Fruit fly (Drosophila melanogaster) whole organism, prepupa: ENCODE results near the gene wapl.

ENCODE experiments used
- CG10669 ChIP-seq: fragments of 200-800 bp; sonication (Bioruptor generic); optimal IDR thresholded peaks from 3 replicates; lab custom pipeline; 2018; ENCODE audit warnings: missing biosample characterization, mild to moderate bottlenecking, missing genetic modification characterization, moderate library complexity
- CG11294 ChIP-seq: fragments of 200-800 bp; sonication (Bioruptor generic); IDR thresholded peaks from 2 replicates; pipeline ENCODE4 v1.3.6; 2022; ENCODE audit warnings: missing biosample characterization, missing genetic modification characterization
- CG11762 ChIP-seq: fragments of 200-800 bp; sonication (Bioruptor generic); optimal IDR thresholded peaks from 3 replicates; lab custom pipeline; 2016; ENCODE audit warnings: missing biosample characterization, missing genetic modification characterization; ENCODE audit not compliant: insufficient read depth
- CG11902 ChIP-seq: fragments of 200-800 bp; sonication (Bioruptor generic); optimal IDR thresholded peaks from 3 replicates; lab custom pipeline; 2016; ENCODE audit warnings: missing biosample characterization, missing genetic modification characterization
- CG15336 ChIP-seq: fragments of 200-800 bp; sonication (Bioruptor generic); IDR thresholded peaks from 2 replicates; pipeline ENCODE4 v1.3.6; 2022; ENCODE audit warnings: missing biosample characterization, missing genetic modification characterization
- CG1621 ChIP-seq: fragments of 200-800 bp; sonication (Bioruptor generic); optimal IDR thresholded peaks from 3 replicates; lab custom pipeline; 2018; ENCODE audit warnings: missing biosample characterization, mild to moderate bottlenecking, missing genetic modification characterization
- CG16779 ChIP-seq: fragments of 200-800 bp; sonication (Bioruptor generic); optimal IDR thresholded peaks from 3 replicates; lab custom pipeline; 2017; ENCODE audit warnings: missing biosample characterization, mild to moderate bottlenecking, missing genetic modification characterization
- CG3032 ChIP-seq: fragments of 200-800 bp; optimal IDR thresholded peaks from 2 replicates; lab custom pipeline; 2019; ENCODE audit warnings: missing biosample characterization, mild to moderate bottlenecking, missing genetic modification characterization, moderate library complexity
- CG31627 ChIP-seq: fragments of 200-800 bp; sonication (Bioruptor generic); optimal IDR thresholded peaks from 3 replicates; lab custom pipeline; 2016; ENCODE audit warnings: missing biosample characterization, missing genetic modification characterization
- CG32006 ChIP-seq: fragments of 200-800 bp; sonication (Bioruptor generic); optimal IDR thresholded peaks from 3 replicates; lab custom pipeline; 2017; ENCODE audit warnings: missing biosample characterization, mild to moderate bottlenecking, missing genetic modification characterization
- CG34406 ChIP-seq: fragments of 200-800 bp; sonication (Bioruptor generic); optimal IDR thresholded peaks from 3 replicates; lab custom pipeline; 2016; ENCODE audit warnings: missing biosample characterization, missing genetic modification characterization
- CG3919 ChIP-seq: fragments of 200-800 bp; sonication (Bioruptor generic); optimal IDR thresholded peaks from 3 replicates; lab custom pipeline; 2016; ENCODE audit warnings: missing biosample characterization, missing genetic modification characterization
- CG4318 ChIP-seq: fragments of 200-800 bp; sonication (Bioruptor generic); optimal IDR thresholded peaks from 3 replicates; lab custom pipeline; 2017; ENCODE audit warnings: missing biosample characterization, mild to moderate bottlenecking, missing genetic modification characterization
- CG6792 ChIP-seq: fragments of 200-800 bp; sonication (Bioruptor generic); optimal IDR thresholded peaks from 3 replicates; lab custom pipeline; 2016; ENCODE audit warnings: missing biosample characterization, missing genetic modification characterization
- CG6854 ChIP-seq: fragments of 200-800 bp; sonication (Bioruptor generic); optimal IDR thresholded peaks from 2 replicates; lab custom pipeline; 2017; ENCODE audit warnings: missing biosample characterization, mild to moderate bottlenecking, missing genetic modification characterization
- CG7368 ChIP-seq: fragments of 200-800 bp; sonication (Bioruptor generic); optimal IDR thresholded peaks from 3 replicates; lab custom pipeline; 2016; ENCODE audit warnings: missing biosample characterization, missing genetic modification characterization
- CG8632 ChIP-seq: fragments of 200-800 bp; sonication (Bioruptor generic); optimal IDR thresholded peaks from 3 replicates; lab custom pipeline; 2016; ENCODE audit warnings: missing biosample characterization, missing genetic modification characterization
- CG9139 ChIP-seq: fragments of 200-800 bp; sonication (Bioruptor generic); optimal IDR thresholded peaks from 3 replicates; lab custom pipeline; 2017; ENCODE audit warnings: missing biosample characterization, mild to moderate bottlenecking, missing genetic modification characterization
- Eip75B ChIP-seq: fragments of 200-800 bp; sonication (Bioruptor generic); optimal IDR thresholded peaks from 3 replicates; lab custom pipeline; 2016; ENCODE audit warnings: missing biosample characterization, missing genetic modification characterization
- Eip78C ChIP-seq: fragments of 200-800 bp; sonication (Bioruptor generic); peaks from one replicate; lab custom pipeline; 2016; ENCODE audit warnings: missing biosample characterization, missing genetic modification characterization
- Ets21C ChIP-seq: fragments of 200-800 bp; sonication (Bioruptor generic); optimal IDR thresholded peaks from 3 replicates; lab custom pipeline; 2016; ENCODE audit warnings: missing biosample characterization, missing genetic modification characterization
- Ets96B ChIP-seq: fragments of 200-800 bp; optimal IDR thresholded peaks from 2 replicates; lab custom pipeline; 2019; ENCODE audit warnings: missing biosample characterization, mild to moderate bottlenecking, missing genetic modification characterization, moderate library complexity
- Gug ChIP-seq: fragments of 200-800 bp; sonication (Bioruptor generic); IDR thresholded peaks from 2 replicates; pipeline ENCODE4 v1.3.6; 2022; ENCODE audit warnings: missing biosample characterization, missing genetic modification characterization
- Hr39 ChIP-seq: fragments of 200-800 bp; sonication (Bioruptor generic); optimal IDR thresholded peaks from 2 replicates; lab custom pipeline; 2016; ENCODE audit warnings: missing biosample characterization, missing genetic modification characterization
- Met ChIP-seq: fragments of 200-800 bp; sonication (Bioruptor generic); optimal IDR thresholded peaks from 3 replicates; lab custom pipeline; 2016; ENCODE audit warnings: missing biosample characterization, missing genetic modification characterization
- OdsH ChIP-seq: fragments of 200-800 bp; sonication (Bioruptor generic); optimal IDR thresholded peaks from 3 replicates; lab custom pipeline; 2016; ENCODE audit warnings: missing biosample characterization, missing genetic modification characterization
- Smox ChIP-seq: fragments of 200-800 bp; sonication (Bioruptor generic); optimal IDR thresholded peaks from 3 replicates; lab custom pipeline; 2016; ENCODE audit warnings: missing biosample characterization, missing genetic modification characterization
- Sox15 ChIP-seq: fragments of 200-800 bp; sonication (Bioruptor generic); optimal IDR thresholded peaks from 3 replicates; lab custom pipeline; 2016; ENCODE audit warnings: missing biosample characterization, missing genetic modification characterization
- achi ChIP-seq: fragments of 200-800 bp; sonication (Bioruptor generic); optimal IDR thresholded peaks from 3 replicates; lab custom pipeline; 2016; ENCODE audit warnings: missing biosample characterization, missing genetic modification characterization
- acj6 ChIP-seq: fragments of 200-800 bp; sonication (Bioruptor generic); optimal IDR thresholded peaks from 3 replicates; lab custom pipeline; 2016; ENCODE audit warnings: missing biosample characterization, missing genetic modification characterization
- cyc ChIP-seq: fragments of 200-800 bp; sonication (Bioruptor generic); optimal IDR thresholded peaks from 3 replicates; lab custom pipeline; 2016; ENCODE audit warnings: missing biosample characterization, missing genetic modification characterization
- dsx ChIP-seq: fragments of 200-800 bp; optimal IDR thresholded peaks from 3 replicates; lab custom pipeline; 2019; ENCODE audit warnings: missing biosample characterization, mild to moderate bottlenecking, missing genetic modification characterization, moderate library complexity; ENCODE audit not compliant: poor library complexity, severe bottlenecking
- eg ChIP-seq: fragments of 200-800 bp; sonication (Bioruptor generic); IDR thresholded peaks from 3 replicates; pipeline ENCODE4 v1.3.6; 2022; ENCODE audit warnings: missing biosample characterization, missing genetic modification characterization
- fd59A ChIP-seq: fragments of 200-800 bp; sonication (Bioruptor generic); optimal IDR thresholded peaks from 2 replicates; lab custom pipeline; 2017; ENCODE audit warnings: missing biosample characterization, mild to moderate bottlenecking, missing genetic modification characterization, missing genetic modification reagents
- fkh ChIP-seq: fragments of 200-800 bp; sonication (Bioruptor generic); optimal IDR thresholded peaks from 3 replicates; lab custom pipeline; 2017; ENCODE audit warnings: missing biosample characterization, mild to moderate bottlenecking, missing genetic modification characterization, moderate library complexity
- lz ChIP-seq: fragments of 200-800 bp; sonication (Bioruptor generic); optimal IDR thresholded peaks from 3 replicates; lab custom pipeline; 2016; ENCODE audit warnings: missing biosample characterization, missing genetic modification characterization
- net ChIP-seq: fragments of 200-800 bp; sonication (Bioruptor generic); optimal IDR thresholded peaks from 3 replicates; lab custom pipeline; 2016; ENCODE audit warnings: missing biosample characterization, missing genetic modification characterization
- pdm3 ChIP-seq: fragments of 200-800 bp; sonication (Bioruptor generic); optimal IDR thresholded peaks from 3 replicates; lab custom pipeline; 2016; ENCODE audit warnings: missing biosample characterization, missing genetic modification characterization
- salr ChIP-seq, 2 experiments: fragments of 200-800 bp; sonication (Bioruptor generic); optimal IDR thresholded peaks; 3 replicates each; lab custom pipeline; 2016 to 2018; ENCODE audit warnings: missing biosample characterization in 2 of 2, missing genetic modification characterization in 2 of 2, mild to moderate bottlenecking in 1 of 2
- spab ChIP-seq: fragments of 200-800 bp; sonication (Bioruptor generic); optimal IDR thresholded peaks from 2 replicates; lab custom pipeline; 2017; ENCODE audit warnings: missing biosample characterization, mild to moderate bottlenecking, missing genetic modification characterization, missing genetic modification reagents
- ss ChIP-seq, 2 experiments: fragments of 200-800 bp; sonication (Bioruptor generic); optimal IDR thresholded peaks; 2 replicates in 1 of 2; 3 replicates in 1 of 2; lab custom pipeline; 2017 to 2018; ENCODE audit warnings: mild to moderate bottlenecking in 2 of 2, missing biosample characterization in 2 of 2, missing genetic modification characterization in 2 of 2, moderate library complexity in 1 of 2
- svp ChIP-seq: fragments of 200-800 bp; sonication (Bioruptor generic); peaks from one replicate; lab custom pipeline; 2016; ENCODE audit warnings: missing biosample characterization, missing genetic modification characterization
- vri ChIP-seq: fragments of 200-800 bp; sonication (Bioruptor generic); optimal IDR thresholded peaks from 3 replicates; lab custom pipeline; 2016; ENCODE audit warnings: missing biosample characterization, mild to moderate bottlenecking, missing genetic modification characterization

Gene wapl

dm6 chrX:2136831-2137452 lies 21.8 kb downstream of the wapl start (continued):
- TF ChIP-seq CG11902 (GFP tag; lab: Kevin White, UChicago) (peak; percentile 100), Eip75B (GFP tag; lab: Kevin White, UChicago) (peak; percentile 99), CG3032 (tag; lab: Kevin White, UChicago) (peak; percentile 100), Smox (GFP tag; lab: Kevin White, UChicago) (peak; percentile 99), eg (GFP tag; lab: Robert Waterston, UW) (peak; percentile 100), Hr39 (GFP tag; lab: Kevin White, UChicago) (peak; percentile 100), CG9139 (GFP tag; lab: Kevin White, UChicago) (peak; percentile 98), Eip78C (GFP tag; lab: Kevin White, UChicago) (peak; percentile 100), CG10669 (GFP tag; lab: Kevin White, UChicago) (peak; percentile 99), Ets96B (tag; lab: Kevin White, UChicago) (peak; percentile 100), CG16779 (tag; lab: Kevin White, UChicago) (peak; percentile 98), fd59A (GFP tag; lab: Kevin White, UChicago) (peak; percentile 100), Sox15 (GFP tag; lab: Kevin White, UChicago) (peak; percentile 100), CG6854 (peak; percentile 99), CG8632 (peak; percentile 99), net (GFP tag; lab: Kevin White, UChicago) (peak; percentile 99), CG4318 (GFP tag; lab: Kevin White, UChicago) (peak; percentile 99), CG34406 (GFP tag; lab: Kevin White, UChicago) (peak; percentile 99), OdsH (GFP tag; lab: Kevin White, UChicago) (peak; percentile 100), CG1621 (peak; percentile 99), lz (GFP tag; lab: Kevin White, UChicago) (peak; percentile 100), CG7368 (GFP tag; lab: Kevin White, UChicago) (peak; percentile 99), achi (GFP tag; lab: Kevin White, UChicago) (peak; percentile 99), Met (GFP tag; lab: Kevin White, UChicago) (peak; percentile 100), Ets21C (GFP tag; lab: Kevin White, UChicago) (peak; percentile 99), CG15336 (GFP tag; lab: Robert Waterston, UW) (peak; percentile 100), Gug (peak; percentile 100), CG32006 (GFP tag; lab: Kevin White, UChicago) (peak; percentile 100), fkh (peak; percentile 99)

dm6 chrX:2135868-2136787 lies 22.7 kb downstream of the wapl start:
- TF ChIP-seq CG6854 (no peak), ss (GFP tag; optimal IDR thresholded peaks at IDR 0.05; lab: Kevin White, UChicago) (peak in 1 of 2 experiments; percentile 94), CG3032 (tag; lab: Kevin White, UChicago) (no peak), vri (GFP tag; lab: Kevin White, UChicago) (no peak), CG6792 (no peak), CG3919 (no peak), Eip78C (GFP tag; lab: Kevin White, UChicago) (peak; percentile 69), Gug (peak; percentile 45), achi (GFP tag; lab: Kevin White, UChicago) (no peak), Sox15 (GFP tag; lab: Kevin White, UChicago) (peak; percentile 31), acj6 (GFP tag; lab: Kevin White, UChicago) (peak; percentile 9), fd59A (GFP tag; lab: Kevin White, UChicago) (no peak), Hr39 (GFP tag; lab: Kevin White, UChicago) (peak; percentile 46), CG32006 (GFP tag; lab: Kevin White, UChicago) (peak; percentile 16), Smox (GFP tag; lab: Kevin White, UChicago) (no peak), CG7368 (GFP tag; lab: Kevin White, UChicago) (peak; percentile 17), pdm3 (GFP tag; lab: Kevin White, UChicago) (peak; percentile 14), Ets96B (tag; lab: Kevin White, UChicago) (no peak), CG11294 (GFP tag; lab: Robert Waterston, UW) (peak; percentile 58), Eip75B (GFP tag; lab: Kevin White, UChicago) (peak; percentile 29), salr (GFP tag; optimal IDR thresholded peaks at IDR 0.05; lab: Kevin White, UChicago) (no peak), Met (GFP tag; lab: Kevin White, UChicago) (no peak), dsx (GFP tag; lab: Kevin White, UChicago) (no peak), CG16779 (tag; lab: Kevin White, UChicago) (no peak), CG15336 (GFP tag; lab: Robert Waterston, UW) (peak; percentile 61; the same call in 1 of the 2 replicates), fkh (peak; percentile 44), CG10669 (GFP tag; lab: Kevin White, UChicago) (no peak), CG11762 (GFP tag; lab: Kevin White, UChicago) (no peak), svp (GFP tag; lab: Kevin White, UChicago) (no peak), OdsH (GFP tag; lab: Kevin White, UChicago) (peak; percentile 26), CG11902 (GFP tag; lab: Kevin White, UChicago) (peak; percentile 37), cyc (GFP tag; lab: Kevin White, UChicago) (peak; percentile 25), CG31627 (GFP tag; lab: Kevin White, UChicago) (peak; percentile 50), spab (GFP tag; lab: Kevin White, UChicago) (no peak)
